Worm (Caenorhabditis elegans): Measurements from ENCODE around the gene scl-11.

Gene scl-11

DNA sequence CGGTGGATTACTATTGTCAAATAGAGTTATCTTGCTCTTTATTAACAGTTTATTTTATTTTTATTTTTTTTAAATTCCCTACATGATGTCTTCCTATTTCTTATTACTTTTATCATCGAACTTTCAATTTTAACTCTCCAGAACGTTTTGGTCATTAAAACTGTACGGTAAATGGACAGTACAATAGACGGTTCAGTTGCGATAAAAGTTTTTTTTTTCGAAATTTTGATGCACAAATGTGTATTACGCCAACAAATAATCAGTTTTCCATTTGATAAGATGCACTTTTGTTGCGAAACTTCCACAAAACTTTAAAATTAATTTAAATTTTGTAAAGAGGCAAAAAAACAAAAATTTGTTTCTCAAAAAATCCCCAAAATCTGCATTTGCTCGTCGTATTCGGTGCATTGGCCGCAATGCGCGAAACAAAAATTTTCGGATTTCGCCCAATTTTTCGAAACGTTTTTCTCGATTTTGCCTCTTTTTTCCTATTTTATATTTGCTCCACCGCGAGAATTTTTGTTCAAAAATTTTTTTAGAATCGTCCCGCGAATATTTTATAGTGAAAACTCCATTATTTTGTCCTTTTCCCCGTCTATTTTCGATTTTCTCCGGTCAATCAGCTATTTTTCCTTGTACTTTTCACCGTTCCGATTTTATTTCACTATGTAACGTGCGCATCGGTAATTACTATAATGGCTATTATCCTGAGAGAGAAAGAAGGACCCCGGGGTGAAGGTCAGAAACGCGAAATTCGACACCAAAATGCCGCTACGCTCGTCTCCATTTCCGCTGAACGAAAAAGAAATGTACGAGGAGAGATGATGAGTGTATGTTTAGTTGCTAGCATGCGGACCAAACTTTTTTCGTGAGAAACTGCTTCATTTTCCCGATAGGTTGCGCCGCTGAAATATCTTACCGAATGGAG, 22.2 kb upstream of the scl-11 start:
- TF ChIP-seq him-1 (tag; optimal IDR thresholded peaks at IDR 0.05) (no peak), dao-5 (tag; optimal IDR thresholded peaks at IDR 0.05) (no peak), W03F9.2 (tag; optimal IDR thresholded peaks at IDR 0.05) (no peak)

DNA sequence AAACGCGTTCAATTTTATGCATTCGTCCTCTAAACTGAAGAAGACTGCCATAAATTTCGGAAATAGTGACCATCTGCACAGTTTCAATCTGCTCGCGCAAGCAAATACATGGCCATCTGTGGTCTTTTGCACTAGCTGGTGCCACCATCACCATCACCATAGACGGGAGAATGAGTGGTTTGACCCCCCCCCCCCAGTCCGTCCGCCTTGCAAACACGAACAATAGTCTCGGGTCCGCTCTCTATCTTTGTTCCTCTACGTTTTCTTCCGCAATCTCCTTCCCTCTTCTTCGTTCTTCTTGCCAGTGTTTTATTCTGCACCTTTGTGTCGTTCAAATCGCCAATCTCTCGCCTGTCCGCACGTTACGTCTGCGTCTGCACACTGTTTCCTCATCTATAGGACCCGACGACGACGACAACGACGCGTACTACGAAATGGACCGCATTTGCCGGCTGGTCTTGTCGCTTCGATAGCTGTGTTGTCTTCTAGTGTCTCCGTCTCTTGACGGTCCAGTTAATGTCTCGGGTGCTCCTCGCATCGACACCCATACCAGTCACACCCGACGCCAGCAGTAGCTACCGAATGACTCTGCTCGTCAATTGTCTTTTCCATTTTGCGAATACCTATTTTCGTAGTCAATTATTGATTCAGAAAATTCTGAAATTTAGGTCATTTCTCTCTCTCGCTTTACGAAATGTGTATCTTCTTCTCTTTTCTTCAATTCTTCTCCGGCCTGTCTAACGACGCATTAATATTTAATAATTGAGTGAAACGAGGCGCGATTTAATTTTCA, 21.3 kb upstream of the scl-11 start:
- TF ChIP-seq him-1 (tag; optimal IDR thresholded peaks at IDR 0.05), result no peak
- TF ChIP-seq W03F9.2 (tag; optimal IDR thresholded peaks at IDR 0.05), result no peak
- no peak for TF ChIP-seq dao-5 (tag; optimal IDR thresholded peaks at IDR 0.05)

DNA sequence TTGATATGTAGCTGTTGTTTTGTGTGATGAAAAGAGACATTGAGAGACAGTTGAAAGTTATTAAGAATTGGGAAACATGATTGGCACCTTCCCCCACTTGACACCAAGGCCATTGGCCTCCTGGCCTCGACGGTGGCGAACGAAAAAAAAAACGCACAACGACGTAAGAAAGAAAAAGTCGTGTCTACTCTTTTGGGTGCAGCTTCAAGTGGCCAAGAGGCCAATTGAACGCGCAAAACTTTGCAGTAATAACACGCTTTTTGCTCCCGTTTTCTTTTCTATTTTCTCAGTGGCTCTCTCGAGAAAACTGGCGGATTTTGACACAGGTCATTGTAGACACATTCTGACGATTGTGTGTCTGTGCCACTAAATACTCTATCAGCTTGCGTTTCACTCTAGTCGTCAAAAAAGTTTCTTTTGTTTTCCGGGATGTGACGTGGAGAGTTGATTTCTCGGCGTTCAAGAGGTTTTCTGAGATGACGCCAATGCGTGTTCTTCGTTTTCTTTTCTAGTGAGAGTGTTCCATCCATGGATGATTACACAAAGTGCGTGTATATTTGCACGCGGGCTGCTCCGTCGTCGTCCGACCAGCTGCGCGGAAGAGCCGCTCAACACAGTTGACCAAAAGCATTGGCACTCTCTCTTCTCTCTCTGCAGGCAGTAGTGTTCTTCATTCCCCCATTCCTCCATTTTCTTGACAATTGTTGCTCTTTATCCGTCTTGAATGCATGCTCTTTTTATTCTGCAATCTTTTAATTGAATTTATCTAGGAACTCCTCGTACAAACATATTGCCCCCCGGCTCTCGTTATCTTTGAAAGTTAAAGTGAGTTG, 20.5 kb upstream of the scl-11 start:
- no peak for TF ChIP-seq him-1 (tag; optimal IDR thresholded peaks at IDR 0.05)
- TF ChIP-seq dao-5 (tag; optimal IDR thresholded peaks at IDR 0.05), result no peak
- no peak for TF ChIP-seq W03F9.2 (tag; optimal IDR thresholded peaks at IDR 0.05)

DNA sequence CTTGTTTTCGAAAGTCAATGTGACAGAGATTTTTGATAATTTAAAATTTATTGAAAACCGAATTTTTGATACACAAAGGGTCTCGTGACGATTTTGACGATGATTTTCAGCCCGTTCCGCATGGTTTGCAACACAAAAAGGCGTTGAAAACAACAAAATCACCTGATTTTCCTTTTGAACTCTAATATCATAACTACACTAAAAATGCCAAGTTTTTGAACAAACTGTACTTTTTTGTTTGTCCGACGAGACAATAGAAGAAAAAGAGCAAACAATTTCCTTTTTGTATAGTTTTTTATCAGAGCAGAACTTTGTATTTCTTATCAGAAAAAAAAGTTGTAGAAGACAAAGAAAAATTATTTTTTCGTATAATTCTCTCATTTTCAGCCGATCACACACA, 19.0 kb upstream of the scl-11 start:
- TF ChIP-seq dao-5 (tag; optimal IDR thresholded peaks at IDR 0.05), result no peak
- TF ChIP-seq W03F9.2 (tag; optimal IDR thresholded peaks at IDR 0.05), result no peak
- TF ChIP-seq him-1 (tag; optimal IDR thresholded peaks at IDR 0.05), result no peak

DNA sequence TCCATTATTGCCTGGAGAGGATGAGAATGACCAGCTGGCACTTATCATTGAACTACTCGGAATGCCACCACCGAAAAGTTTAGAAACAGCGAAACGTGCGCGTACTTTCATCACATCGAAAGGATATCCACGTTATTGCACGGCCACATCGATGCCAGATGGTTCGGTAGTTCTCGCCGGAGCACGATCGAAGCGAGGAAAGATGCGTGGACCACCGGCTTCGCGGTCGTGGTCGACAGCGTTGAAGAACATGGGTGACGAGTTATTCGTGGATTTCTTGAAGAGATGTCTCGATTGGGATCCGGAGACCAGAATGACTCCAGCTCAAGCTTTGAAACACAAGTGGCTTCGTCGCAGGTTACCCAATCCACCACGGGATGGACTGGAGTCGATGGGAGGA, 17.7 kb upstream of the scl-11 start:
- TF ChIP-seq W03F9.2 (tag; optimal IDR thresholded peaks at IDR 0.05) (no peak), him-1 (tag; optimal IDR thresholded peaks at IDR 0.05) (no peak), dao-5 (tag; optimal IDR thresholded peaks at IDR 0.05) (no peak)

DNA sequence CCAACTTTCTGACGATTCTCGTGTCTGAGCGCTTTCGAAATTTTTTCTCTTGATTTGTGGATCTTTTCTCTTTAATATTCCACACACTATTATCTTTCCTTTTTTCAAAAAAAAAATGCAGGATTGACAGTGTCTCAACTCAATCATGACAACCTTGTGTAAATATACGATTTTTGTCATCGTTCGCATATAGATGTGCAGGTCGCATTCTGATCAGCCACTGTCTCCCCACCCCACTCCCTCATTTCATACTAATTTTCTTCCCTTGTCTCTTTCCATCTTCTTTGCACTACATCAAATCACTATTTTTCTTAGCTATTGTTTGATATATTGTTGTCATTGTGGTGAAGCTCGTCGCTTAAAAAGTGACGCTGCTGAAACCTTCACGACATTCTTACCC, 15.9 kb upstream of the scl-11 start:
- TF ChIP-seq him-1 (tag; optimal IDR thresholded peaks at IDR 0.05) (no peak), W03F9.2 (tag; optimal IDR thresholded peaks at IDR 0.05) (no peak), dao-5 (tag; optimal IDR thresholded peaks at IDR 0.05) (no peak)

DNA sequence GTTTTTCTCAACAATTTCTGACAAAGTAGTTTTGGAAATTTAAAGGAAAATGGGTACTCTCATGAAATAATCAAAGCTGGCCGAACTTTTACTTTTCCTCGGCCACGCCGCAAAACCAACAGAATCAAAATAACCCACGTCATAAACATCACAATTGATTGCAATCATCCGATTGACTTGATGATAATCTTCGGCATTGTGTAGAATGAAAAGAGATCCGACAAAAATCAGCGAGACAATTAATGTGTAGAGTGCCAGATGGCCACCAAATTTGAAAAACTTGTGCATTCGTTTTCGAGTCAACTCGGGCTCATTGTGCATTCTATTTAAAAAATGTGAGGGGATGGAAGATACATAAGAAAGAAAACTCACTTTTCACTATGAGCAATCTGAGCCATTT, 14.3 kb upstream of the scl-11 start:
- TF ChIP-seq him-1 (tag; optimal IDR thresholded peaks at IDR 0.05) (no peak), dao-5 (tag; optimal IDR thresholded peaks at IDR 0.05) (no peak), W03F9.2 (tag; optimal IDR thresholded peaks at IDR 0.05) (no peak)

DNA sequence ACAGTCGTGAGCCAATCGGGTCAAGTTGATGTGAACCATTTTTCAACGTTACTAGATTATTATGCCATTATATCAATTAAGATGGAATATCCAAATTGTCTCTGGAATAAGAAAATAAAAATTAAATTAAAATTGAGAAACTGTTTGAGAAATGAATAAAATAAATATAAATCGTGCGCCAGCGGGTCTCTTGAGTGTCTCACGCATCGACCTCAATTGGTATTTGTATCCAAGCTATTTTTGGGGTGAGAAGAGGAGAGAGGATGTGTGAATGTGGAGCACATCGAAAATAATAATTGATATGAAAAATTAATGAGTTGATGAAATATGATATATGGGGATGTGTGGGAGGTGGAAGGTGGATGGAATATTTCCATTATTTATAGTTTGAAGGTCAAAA, 12.3 kb upstream of the scl-11 start, which contains the start of gene F49E11.2:
Gene F49E11.2, minus strand, starts transcription at position 101 of the 400 bp plus-strand sequence.
- no peak for TF ChIP-seq him-1 (tag; optimal IDR thresholded peaks at IDR 0.05)
- TF ChIP-seq dao-5 (tag; optimal IDR thresholded peaks at IDR 0.05), result no peak
- TF ChIP-seq W03F9.2 (tag; optimal IDR thresholded peaks at IDR 0.05), result no peak

DNA sequence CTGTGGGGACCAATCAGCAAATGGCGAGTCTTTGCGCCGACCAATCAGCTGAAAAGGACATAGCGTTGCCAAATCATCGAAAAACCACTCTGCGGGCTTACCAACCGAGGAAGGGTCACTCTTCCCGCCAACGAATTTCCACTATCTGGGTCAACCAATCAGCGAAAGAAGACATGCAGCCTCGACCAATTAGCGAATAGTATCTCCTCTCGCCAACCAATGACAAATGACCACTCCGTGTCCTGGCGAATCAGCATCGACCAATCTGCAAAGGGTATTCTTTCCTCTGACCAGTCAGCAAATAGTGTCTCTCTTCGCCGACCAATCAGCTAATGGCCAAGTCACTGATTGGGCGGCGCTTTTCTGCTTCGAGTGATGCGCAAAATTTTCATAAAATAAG, 9.7 kb upstream of the scl-11 start:
- TF ChIP-seq dao-5 (tag; optimal IDR thresholded peaks at IDR 0.05) (no peak), him-1 (tag; optimal IDR thresholded peaks at IDR 0.05) (no peak), W03F9.2 (tag; optimal IDR thresholded peaks at IDR 0.05) (no peak)

DNA sequence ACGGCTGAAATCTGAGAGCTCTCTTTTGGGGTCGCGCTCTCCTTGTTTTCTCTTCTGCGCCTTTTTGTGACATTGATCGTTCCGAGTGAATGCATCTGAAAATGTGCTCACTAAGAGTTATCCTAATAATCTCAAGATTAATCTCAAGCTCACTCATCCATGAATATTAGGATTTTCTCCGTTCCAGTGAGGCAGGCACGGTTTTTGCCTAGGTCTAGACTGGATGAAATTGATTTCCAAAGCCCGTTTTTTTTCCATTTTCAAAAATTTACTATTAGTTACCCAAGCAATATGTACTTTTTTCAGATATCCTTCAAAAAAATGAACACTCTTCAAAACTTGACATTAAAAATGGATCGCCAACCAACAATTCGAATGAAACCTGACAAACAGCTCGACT, 9.1 kb upstream of the scl-11 start, which contains the start of gene amt-2:
Gene amt-2, plus strand, starts transcription at position 301 of the 400 bp plus-strand sequence.
- TF ChIP-seq W03F9.2 (tag; optimal IDR thresholded peaks at IDR 0.05), result no peak
- TF ChIP-seq dao-5 (tag; optimal IDR thresholded peaks at IDR 0.05), result no peak
- TF ChIP-seq him-1 (tag; optimal IDR thresholded peaks at IDR 0.05), result no peak

DNA sequence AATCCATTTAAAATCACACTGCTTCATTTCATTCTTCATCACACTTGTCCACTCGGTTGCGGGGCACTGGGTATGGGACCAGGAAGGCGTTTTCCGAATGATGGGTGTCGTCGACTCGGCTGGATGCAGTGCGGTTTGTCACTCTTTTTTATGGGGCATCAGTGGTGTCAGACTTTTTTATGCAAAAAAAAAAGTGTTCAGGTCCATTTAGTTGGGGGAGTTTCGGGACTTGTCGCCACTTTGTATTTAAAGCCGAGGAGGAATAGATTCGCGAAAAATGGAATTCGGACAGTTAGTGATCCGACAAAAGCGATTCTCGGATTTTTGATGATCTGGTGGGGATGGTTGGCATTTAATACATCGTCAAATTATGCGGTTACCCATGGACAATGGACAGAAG, 6.2 kb upstream of the scl-11 start:
- no peak for TF ChIP-seq him-1 (tag; optimal IDR thresholded peaks at IDR 0.05)
- TF ChIP-seq W03F9.2 (tag; optimal IDR thresholded peaks at IDR 0.05), result no peak
- TF ChIP-seq dao-5 (tag; optimal IDR thresholded peaks at IDR 0.05), result no peak

DNA sequence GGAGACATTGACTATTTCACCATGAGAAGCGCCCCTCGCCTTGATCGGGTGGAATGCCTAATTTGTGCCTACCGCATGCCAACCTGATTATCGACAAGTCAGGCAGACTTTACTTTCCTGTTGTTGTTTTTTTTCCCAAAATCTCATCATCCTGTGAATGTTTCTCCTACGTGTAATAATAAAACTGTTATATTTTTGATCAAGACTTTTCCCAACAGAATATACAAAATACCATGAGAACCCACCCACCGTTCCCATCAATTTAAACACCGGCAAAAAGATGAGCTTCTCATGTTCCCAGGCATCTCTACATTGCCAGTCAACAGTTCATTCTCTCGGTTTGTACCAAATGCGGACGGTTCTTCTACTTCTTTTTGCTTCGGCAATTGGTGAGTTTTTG, 4.3 kb upstream of the scl-11 start, which contains the start of gene scl-9:
Gene scl-9, plus strand, starts transcription at position 301 of the 400 bp plus-strand sequence.
- TF ChIP-seq dao-5 (tag; optimal IDR thresholded peaks at IDR 0.05), result no peak

DNA sequence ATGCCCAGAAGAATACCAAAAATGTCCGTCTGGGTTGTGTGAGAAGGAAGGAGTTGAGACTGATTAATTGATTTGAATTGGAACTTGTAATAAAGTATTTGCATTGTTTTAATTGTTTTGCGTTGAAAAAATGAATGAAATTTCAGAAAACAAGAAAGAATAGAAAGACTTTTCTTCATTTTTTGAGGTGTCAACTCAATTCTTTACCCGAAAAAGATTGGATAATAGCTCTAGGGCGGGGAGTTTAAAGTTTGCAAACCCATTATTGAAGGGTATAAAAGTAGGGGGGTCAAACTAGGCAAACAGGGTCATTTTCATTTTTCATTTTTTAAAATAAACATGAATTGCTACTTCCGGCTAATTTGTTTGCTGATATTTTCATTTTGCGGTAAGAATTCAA, 3.0 kb upstream of the scl-11 start, which contains the start of gene scl-10:
Gene scl-10, plus strand, starts transcription at position 301 of the 400 bp plus-strand sequence.
- no peak for TF ChIP-seq him-1 (tag; optimal IDR thresholded peaks at IDR 0.05)
- TF ChIP-seq dao-5 (tag; optimal IDR thresholded peaks at IDR 0.05), result no peak
- no peak for TF ChIP-seq W03F9.2 (tag; optimal IDR thresholded peaks at IDR 0.05)

Measured in whole organism, L4/young adult.